Worm (Caenorhabditis elegans) whole organism, L4/young adult: Measurements from ENCODE around the gene mrpl-40.
"Not testable (repeated sequence)": the region's sequence is repeated elsewhere in the genome, so short reads cannot be mapped to it uniquely, and the experiment has no call there.

Source experiments
- W03F9.2 ChIP-seq: fragments of 150-350 bp; optimal IDR thresholded peaks from 2 replicates; lab custom pipeline; 2014; ENCODE audit warnings: missing biosample characterization, missing genetic modification characterization
- dao-5 ChIP-seq: sonication (generic microtip); optimal IDR thresholded peaks from 2 replicates; lab custom pipeline; 2016; ENCODE audit warnings: missing genotype, missing genetic modification characterization, moderate library complexity, missing compliant biosample characterization
- him-1 ChIP-seq: sonication (generic microtip); optimal IDR thresholded peaks from 2 replicates; lab custom pipeline; 2016; ENCODE audit warnings: missing genotype, missing genetic modification reagents, missing genetic modification characterization, missing compliant biosample characterization

Gene mrpl-40

DNA sequence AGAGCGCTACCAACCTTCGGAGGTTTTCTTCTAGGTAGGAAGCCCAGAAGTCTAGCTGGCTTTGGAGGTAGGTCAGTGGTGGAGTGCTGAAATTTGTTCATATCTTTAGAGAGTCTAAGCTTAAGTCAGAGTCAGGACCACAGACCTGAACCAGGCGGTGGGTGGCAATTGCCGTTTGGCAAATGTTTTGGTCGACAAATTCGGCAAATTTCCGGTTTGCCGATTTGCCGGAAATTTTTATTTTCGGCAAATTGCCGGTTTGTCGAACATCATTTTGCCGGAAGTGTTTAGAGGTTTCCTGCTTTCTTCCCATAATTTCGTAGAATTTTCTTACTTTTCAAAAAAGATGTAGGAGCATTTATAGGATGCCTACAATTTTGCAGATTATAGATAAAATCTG lies 11.5 kb downstream of the mrpl-40 start, which contains the start of gene C29F9.9:
TSS of gene C29F9.9 (minus strand) at position 101 of the 400 bp plus-strand sequence.
- TF ChIP-seq him-1 (tag; lab: Kevin White, UChicago); dao-5; W03F9.2 (tag; lab: Kevin White, UChicago): not testable (repeated sequence)

DNA sequence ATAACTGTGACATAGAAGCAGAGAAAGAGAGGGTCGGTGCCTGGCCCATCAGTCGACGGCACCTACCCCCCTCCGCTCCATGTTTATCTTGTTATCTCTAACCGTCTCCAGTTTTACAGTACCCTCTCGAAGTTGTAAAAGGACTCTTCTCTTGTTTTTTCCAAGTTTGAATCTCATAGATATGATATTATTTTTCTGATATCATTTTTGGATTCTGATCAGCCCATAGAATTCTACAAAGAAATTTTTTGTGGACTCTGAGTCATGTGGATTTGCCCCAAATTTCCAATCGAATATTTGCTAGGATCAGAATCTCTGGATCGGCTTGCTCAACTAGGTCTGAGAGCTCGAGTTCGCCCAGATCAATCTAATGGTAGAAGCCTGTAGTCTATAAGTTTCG lies 27.2 kb downstream of the mrpl-40 start, which contains the start of gene C29F9.6:
TSS of gene C29F9.6 (plus strand) at position 301 of the 400 bp plus-strand sequence.
- TF ChIP-seq dao-5 (no peak), him-1 (tag; lab: Kevin White, UChicago) (no peak), W03F9.2 (tag; lab: Kevin White, UChicago) (no peak)

DNA sequence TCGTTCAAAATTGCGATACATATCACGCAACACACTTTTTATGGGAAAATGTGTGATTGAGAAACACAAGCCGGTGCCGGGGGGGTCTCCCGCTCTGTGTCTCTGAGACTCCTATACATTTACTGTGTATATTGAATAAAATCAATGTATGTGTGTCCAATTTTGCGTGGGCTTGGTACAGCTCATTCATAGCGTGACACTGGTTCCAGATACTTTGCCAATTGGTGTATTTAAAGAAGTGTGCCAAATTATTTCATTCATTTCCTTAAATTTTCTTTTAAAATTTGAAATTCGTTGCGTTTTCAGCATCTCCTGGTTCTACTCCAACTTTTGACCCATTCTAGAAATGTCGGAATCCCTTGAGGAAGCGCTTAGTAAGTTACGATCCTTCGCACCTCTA lies 29.9 kb downstream of the mrpl-40 start, which contains the start of gene C29F9.5:
TSS of gene C29F9.5 (plus strand) at position 301 of the 400 bp plus-strand sequence.
- no peak for TF ChIP-seq dao-5
- no peak for TF ChIP-seq him-1 (tag; lab: Kevin White, UChicago)

DNA sequence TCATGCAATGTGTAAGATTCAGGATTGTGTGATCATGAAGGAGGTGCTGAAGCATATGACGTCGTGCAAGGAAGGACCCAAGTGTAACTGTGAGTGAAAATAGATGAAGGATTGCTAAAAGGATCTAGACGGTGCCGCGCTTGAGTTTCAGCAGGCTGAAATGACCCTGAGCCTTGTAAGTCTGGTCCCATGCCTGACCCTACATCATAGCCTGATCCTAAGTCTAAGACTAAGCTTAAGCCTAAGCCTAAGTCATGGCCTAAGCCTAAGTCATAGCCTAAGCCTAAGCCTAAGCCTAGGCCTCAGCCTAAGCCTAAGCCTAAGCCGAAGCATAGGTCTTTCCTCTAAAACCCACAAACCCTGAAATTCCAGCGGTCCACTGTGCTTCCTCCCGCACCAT lies 30.5 kb downstream of the mrpl-40 start:
- TF ChIP-seq him-1 (tag; lab: Kevin White, UChicago) (no peak), dao-5 (no peak)

DNA sequence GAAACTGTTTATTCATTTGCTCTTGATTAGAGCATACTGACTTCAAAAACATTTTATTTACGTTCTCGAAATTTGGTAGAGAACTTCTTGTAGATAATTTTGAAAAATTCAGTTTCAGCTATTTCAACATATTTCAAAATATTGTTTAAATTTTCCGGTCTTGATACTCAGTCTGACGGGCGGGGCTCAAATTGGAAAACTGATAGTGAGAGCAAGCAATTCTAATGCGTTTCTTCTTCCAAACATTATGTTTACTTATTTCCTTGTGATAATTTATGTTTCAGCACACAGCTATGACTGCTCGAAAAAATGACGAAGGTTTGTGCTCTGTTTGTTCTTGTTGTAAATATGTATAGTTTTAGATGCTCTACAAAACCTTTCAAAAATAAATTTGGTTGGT lies 32.8 kb downstream of the mrpl-40 start, which contains the start of gene pals-24:
TSS of gene pals-24 (plus strand) at position 237 of the 400 bp plus-strand sequence.
- TF ChIP-seq him-1 (tag; lab: Kevin White, UChicago) (no peak), W03F9.2 (tag; lab: Kevin White, UChicago) (no peak), dao-5 (no peak)

DNA sequence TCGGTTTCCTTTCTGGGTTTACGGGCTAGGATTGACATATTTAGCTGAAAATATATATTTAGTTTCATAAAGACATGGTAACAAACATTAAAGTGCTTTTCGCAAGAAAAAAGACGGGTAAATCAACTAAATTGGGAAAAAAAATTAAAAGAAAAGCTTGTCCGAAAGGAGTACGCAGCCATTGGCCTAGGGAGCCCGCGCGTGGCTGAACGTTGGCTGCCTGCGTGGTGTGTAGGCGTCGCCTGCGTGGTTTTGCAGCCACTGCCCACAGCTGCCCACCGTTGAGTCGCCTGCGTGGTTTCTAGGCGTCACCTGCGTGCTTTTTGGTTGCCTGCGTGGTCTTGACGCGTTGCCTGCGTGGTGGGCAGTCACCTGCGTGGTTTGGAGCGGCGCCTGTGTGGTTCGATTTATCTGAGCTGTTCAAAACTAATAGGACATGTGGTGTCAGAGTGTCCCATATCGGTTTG lies 34.7 kb downstream of the mrpl-40 start, which contains the start of gene C29F9.12:
TSS of gene C29F9.12 (minus strand) at position 51 of the 467 bp plus-strand sequence.
- TF ChIP-seq him-1 (tag; lab: Kevin White, UChicago); dao-5; W03F9.2 (tag; lab: Kevin White, UChicago): not testable (repeated sequence)

DNA sequence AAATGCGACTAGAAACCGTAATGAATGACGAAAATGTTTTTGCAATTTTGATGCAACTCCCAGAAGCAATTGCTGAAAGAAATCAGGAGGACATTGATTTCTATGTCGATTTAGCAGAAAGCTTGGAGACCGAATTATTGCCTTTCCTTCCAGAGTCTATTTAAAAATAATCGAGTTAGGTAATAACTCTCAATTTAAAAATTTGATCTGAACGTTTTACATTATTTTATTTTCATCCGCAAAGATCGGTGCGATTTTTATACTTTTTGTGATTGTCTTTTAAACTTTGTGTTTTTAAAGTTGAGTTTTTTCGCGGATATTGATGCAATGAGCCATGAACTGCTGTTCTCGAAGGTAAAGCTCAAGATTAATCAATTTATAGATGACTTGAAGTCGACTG lies 37.1 kb downstream of the mrpl-40 start, which contains the start of gene pals-23:
TSS of gene pals-23 (plus strand) at position 301 of the 400 bp plus-strand sequence.
- no peak for TF ChIP-seq him-1 (tag; lab: Kevin White, UChicago)
- TF ChIP-seq dao-5: no peak
- no peak for TF ChIP-seq W03F9.2 (tag; lab: Kevin White, UChicago)

DNA sequence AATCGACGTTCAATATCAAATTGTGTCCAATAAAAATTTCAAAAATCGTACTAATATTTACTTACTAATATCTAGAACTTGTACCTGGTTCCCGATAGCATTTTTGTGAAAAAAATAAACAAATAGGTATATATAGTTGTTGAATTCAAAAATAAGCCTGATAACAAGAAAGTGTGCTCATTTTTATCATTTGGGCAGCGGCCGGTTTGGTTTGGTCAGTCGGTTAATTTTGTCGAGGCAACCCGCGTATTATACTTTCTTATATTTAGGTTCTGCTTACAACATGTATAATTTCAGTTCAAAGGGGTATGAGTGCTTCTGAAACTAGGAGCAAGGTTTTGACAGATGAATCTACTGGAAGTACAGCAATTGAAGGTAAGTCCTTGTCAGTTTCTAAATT lies 43.3 kb downstream of the mrpl-40 start, which contains the start of the genes nhr-280 and C29F9.2:
TSS of gene nhr-280 (minus strand) at position 101 of the 400 bp plus-strand sequence.
TSS of gene C29F9.2 (plus strand) at position 298 of the 400 bp plus-strand sequence.
- TF ChIP-seq him-1 (tag; lab: Kevin White, UChicago): no peak
- no peak for TF ChIP-seq dao-5
- TF ChIP-seq W03F9.2 (tag; lab: Kevin White, UChicago): no peak

DNA sequence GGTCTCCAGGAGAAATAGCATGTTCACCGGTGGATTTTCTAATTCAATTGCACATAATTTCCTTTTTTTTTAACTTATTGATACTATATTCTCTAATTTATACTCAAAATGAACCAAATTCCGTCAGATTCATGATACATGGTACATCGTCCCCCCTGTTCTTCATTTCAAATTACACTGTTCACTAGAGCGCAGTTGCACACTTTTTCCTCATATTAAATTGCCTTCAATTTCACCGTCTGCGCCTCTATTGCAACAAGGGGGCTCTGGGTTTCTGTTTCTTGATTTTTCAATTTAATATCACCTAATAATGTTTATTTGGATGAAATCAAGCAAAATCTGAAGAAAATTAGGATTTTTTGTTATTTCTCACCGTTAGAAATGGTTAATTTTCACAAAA lies 44.3 kb downstream of the mrpl-40 start:
- TF ChIP-seq W03F9.2 (tag; lab: Kevin White, UChicago) (no peak), dao-5 (no peak), him-1 (tag; lab: Kevin White, UChicago) (no peak)

DNA sequence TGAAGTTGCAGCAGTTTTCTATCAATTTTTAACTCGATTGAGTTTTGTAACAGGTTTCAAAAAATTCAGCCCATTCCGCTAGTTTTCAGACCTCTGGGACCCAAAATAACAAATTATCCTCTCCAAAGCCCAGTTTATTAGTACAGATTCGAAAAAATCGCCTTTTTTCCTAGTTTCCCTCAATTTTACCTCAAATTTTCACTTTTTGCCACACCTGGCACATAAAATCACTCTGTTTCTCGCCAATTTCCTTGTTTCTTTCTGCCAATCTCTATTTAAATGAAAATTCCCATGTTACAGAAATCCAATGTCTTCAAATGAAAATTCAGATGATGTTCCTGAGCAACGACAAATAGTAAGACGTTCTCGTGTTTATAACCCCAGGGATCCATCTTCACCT lies 44.8 kb downstream of the mrpl-40 start, which contains the start of gene pals-22:
TSS of gene pals-22 (plus strand) at position 301 of the 400 bp plus-strand sequence.
- TF ChIP-seq him-1 (tag; lab: Kevin White, UChicago): no peak
- no peak for TF ChIP-seq W03F9.2 (tag; lab: Kevin White, UChicago)
- TF ChIP-seq dao-5: no peak

DNA sequence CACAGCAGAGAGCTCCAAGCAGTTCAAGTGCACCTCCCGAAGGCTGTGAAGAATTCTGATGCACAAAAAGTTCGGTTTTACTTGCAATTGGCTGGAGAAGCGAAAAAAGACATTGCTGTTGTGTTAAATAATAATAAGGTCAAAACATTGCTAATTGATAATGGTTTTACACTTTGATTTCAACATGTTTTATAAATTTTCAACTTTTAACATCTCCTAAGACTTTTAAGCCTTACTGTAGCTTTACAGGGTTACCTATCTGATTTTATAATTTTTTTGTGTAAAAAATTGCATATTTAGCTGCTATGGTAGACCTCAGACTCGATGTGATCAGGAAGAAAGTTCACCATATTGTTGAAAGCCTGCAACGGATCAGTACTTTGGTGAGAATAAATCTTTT lies 46.8 kb downstream of the mrpl-40 start, which contains the start of gene pals-25:
TSS of gene pals-25 (plus strand) at position 301 of the 400 bp plus-strand sequence.
- no peak for TF ChIP-seq W03F9.2 (tag; lab: Kevin White, UChicago)
